Worm (Caenorhabditis elegans): Measurements from ENCODE around the gene F07A11.1.

DNA sequence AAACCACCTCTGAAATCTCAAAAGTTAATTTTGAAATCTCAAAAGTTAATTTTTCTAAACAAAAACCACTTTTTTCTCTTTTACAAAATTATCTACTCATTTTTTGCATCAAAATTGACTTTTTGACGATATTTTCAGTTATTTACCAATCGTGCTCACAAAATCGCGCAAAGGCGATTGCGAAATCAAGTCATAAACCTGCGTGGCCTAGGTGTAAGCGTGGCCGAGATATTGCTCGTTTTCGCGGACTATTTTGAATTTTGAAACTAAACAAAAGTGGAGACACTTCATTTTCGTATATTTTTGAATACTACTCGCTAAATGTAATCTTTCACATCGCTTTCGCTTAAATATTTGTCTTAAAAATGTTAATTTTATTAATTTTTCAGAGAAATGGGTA is 13.6 kb downstream of the F07A11.1 start, which contains the start of gene smc-6:
- no peak for TF ChIP-seq mls-2 (tag; optimal IDR thresholded peaks at IDR 0.05)
- TF ChIP-seq nhr-12 (tag; optimal IDR thresholded peaks at IDR 0.05), result no peak
- TF ChIP-seq nhr-237 (tag; optimal IDR thresholded peaks at IDR 0.05), result no peak
- no peak for TF ChIP-seq ham-2 (GFP tag; optimal IDR thresholded peaks at IDR 0.05)
- no peak for TF ChIP-seq nhr-28 (tag; optimal IDR thresholded peaks at IDR 0.05)
- no peak for TF ChIP-seq unc-62 (GFP tag; optimal IDR thresholded peaks at IDR 0.05)
- no peak for TF ChIP-seq blmp-1 (tag; optimal IDR thresholded peaks at IDR 0.05)
- no peak for TF ChIP-seq ztf-11 (tag; optimal IDR thresholded peaks at IDR 0.05)
- no peak for TF ChIP-seq sptf-1 (tag; optimal IDR thresholded peaks at IDR 0.05)
- TF ChIP-seq pha-4 (tag; optimal IDR thresholded peaks at IDR 0.05), result no peak
- TF ChIP-seq snpc-4 (tag; optimal IDR thresholded peaks at IDR 0.05), result no peak
- TF ChIP-seq lin-13 (tag; optimal IDR thresholded peaks at IDR 0.05), result no peak
- no peak for TF ChIP-seq nhr-76 (tag; optimal IDR thresholded peaks at IDR 0.05)
